Fruit fly (Drosophila melanogaster) whole organism, pupa: Measurements from ENCODE around the gene Rala.

ENCODE experiments used
- CG10348 ChIP-seq: fragments of 200-800 bp; sonication (Bioruptor generic); IDR thresholded peaks from 2 replicates; pipeline ENCODE4 v1.3.6; 2022; ENCODE audit warnings: missing biosample characterization, missing genetic modification characterization
- CG12605 ChIP-seq: fragments of 200-800 bp; sonication (Bioruptor generic); IDR thresholded peaks from 2 replicates; pipeline ENCODE4 v1.3.6; 2022; ENCODE audit warnings: missing biosample characterization, missing genetic modification characterization
- CG13204 ChIP-seq: fragments of 200-800 bp; sonication (Bioruptor generic); optimal IDR thresholded peaks from 2 replicates; lab custom pipeline; 2018; ENCODE audit warnings: missing biosample characterization, mild to moderate bottlenecking, missing genetic modification characterization, moderate library complexity
- CG14655 ChIP-seq: fragments of 200-800 bp; sonication (Bioruptor generic); optimal IDR thresholded peaks from 3 replicates; lab custom pipeline; 2017; ENCODE audit warnings: mild to moderate bottlenecking, missing biosample characterization, missing genetic modification reagents, missing genetic modification characterization
- CG15710 ChIP-seq: fragments of 200-800 bp; sonication (Bioruptor generic); optimal IDR thresholded peaks from 2 replicates; lab custom pipeline; 2018; ENCODE audit warnings: missing biosample characterization, mild to moderate bottlenecking, missing genetic modification characterization, moderate library complexity
- CG17806 ChIP-seq: fragments of 200-800 bp; sonication (Bioruptor generic); optimal IDR thresholded peaks from 2 replicates; lab custom pipeline; 2018; ENCODE audit warnings: missing biosample characterization, mild to moderate bottlenecking, missing genetic modification characterization, moderate library complexity
- CG32121 ChIP-seq: fragments of 200-800 bp; sonication (Bioruptor generic); IDR thresholded peaks from 2 replicates; pipeline ENCODE4 v1.3.6; 2022; ENCODE audit warnings: missing biosample characterization, missing genetic modification characterization
- CG34367 ChIP-seq: fragments of 200-800 bp; sonication (Bioruptor generic); optimal IDR thresholded peaks from 2 replicates; lab custom pipeline; 2018; ENCODE audit warnings: missing biosample characterization, mild to moderate bottlenecking, missing genetic modification characterization
- CG4496 ChIP-seq: fragments of 200-800 bp; sonication (Bioruptor generic); IDR thresholded peaks from 3 replicates; pipeline ENCODE4 v1.3.6; 2022; ENCODE audit warnings: missing biosample characterization, missing genetic modification characterization
- CG8159 ChIP-seq: fragments of 200-800 bp; sonication (Bioruptor generic); optimal IDR thresholded peaks from 3 replicates; lab custom pipeline; 2018; ENCODE audit warnings: missing biosample characterization, mild to moderate bottlenecking, missing genetic modification characterization, moderate library complexity
- CG8301 ChIP-seq: fragments of 200-800 bp; sonication (Bioruptor generic); optimal IDR thresholded peaks from 2 replicates; lab custom pipeline; 2018; ENCODE audit warnings: missing biosample characterization, mild to moderate bottlenecking, missing genetic modification characterization
- CG9948 ChIP-seq: fragments of 200-800 bp; sonication (Bioruptor generic); optimal IDR thresholded peaks from 2 replicates; lab custom pipeline; 2018; ENCODE audit warnings: missing biosample characterization, mild to moderate bottlenecking, missing genetic modification characterization, moderate library complexity
- D1 ChIP-seq: fragments of 200-800 bp; sonication (Bioruptor generic); optimal IDR thresholded peaks from 2 replicates; lab custom pipeline; 2018; ENCODE audit warnings: missing biosample characterization, mild to moderate bottlenecking, missing genetic modification characterization, moderate library complexity
- EcR ChIP-seq: fragments of 200-800 bp; sonication (Bioruptor generic); optimal IDR thresholded peaks from 3 replicates; lab custom pipeline; 2019; ENCODE audit warnings: missing biosample characterization, missing genetic modification characterization, mild to moderate bottlenecking, moderate library complexity, missing genetic modification reagents
- Ets98B ChIP-seq: fragments of 200-800 bp; sonication (Bioruptor generic); IDR thresholded peaks from 2 replicates; pipeline ENCODE4 v1.3.6; 2022; ENCODE audit warnings: missing biosample characterization, missing genetic modification characterization
- Pif1A ChIP-seq: fragments of 200-800 bp; sonication (Bioruptor generic); optimal IDR thresholded peaks from 3 replicates; lab custom pipeline; 2016; ENCODE audit warnings: missing biosample characterization, missing genetic modification characterization
- Pif1B ChIP-seq: fragments of 200-800 bp; sonication (Bioruptor generic); optimal IDR thresholded peaks from 3 replicates; lab custom pipeline; 2016; ENCODE audit warnings: missing biosample characterization, missing genetic modification characterization
- Snoo ChIP-seq: fragments of 200-800 bp; sonication (Bioruptor generic); optimal IDR thresholded peaks from 3 replicates; lab custom pipeline; 2017; ENCODE audit warnings: missing biosample characterization, mild to moderate bottlenecking, missing genetic modification characterization, inconsistent platforms
- fd96Ca ChIP-seq: fragments of 200-800 bp; sonication (Bioruptor generic); IDR thresholded peaks from 3 replicates; pipeline ENCODE4 v1.3.6; 2022; ENCODE audit warnings: missing biosample characterization, missing genetic modification characterization
- gl ChIP-seq: fragments of 200-800 bp; sonication (Bioruptor generic); optimal IDR thresholded peaks from 2 replicates; lab custom pipeline; 2018; ENCODE audit warnings: missing biosample characterization, mild to moderate bottlenecking, missing genetic modification characterization
- rn ChIP-seq: fragments of 200-800 bp; sonication (Bioruptor generic); IDR thresholded peaks from 2 replicates; pipeline ENCODE4 v1.3.6; 2022; ENCODE audit warnings: missing biosample characterization, missing genetic modification characterization

Gene Rala

DNA sequence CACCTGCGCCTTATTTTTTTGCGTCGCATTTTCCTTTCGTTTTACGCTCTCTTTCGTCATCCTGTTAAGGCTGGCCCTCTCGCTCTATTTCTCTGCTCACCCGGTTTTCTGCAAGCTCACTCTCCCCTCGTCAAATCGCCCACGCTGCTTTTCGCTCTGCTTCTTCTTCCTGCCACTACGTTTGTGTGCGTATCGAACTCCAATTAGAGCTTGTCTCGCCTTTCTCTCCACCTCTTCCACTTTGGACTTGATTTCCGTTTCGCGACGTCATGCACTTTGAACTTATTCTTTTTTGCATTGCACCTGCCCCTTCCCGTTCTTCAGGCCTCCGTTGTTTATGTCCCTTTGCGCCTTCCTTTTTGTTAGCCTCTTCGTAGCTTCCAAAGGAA, 33.9 kb downstream of the Rala start:
- TF ChIP-seq fd96Ca (GFP tag; lab: Robert Waterston, UW) (no peak), EcR (GFP tag; lab: Kevin White, UChicago) (peak; percentile 54)

DNA sequence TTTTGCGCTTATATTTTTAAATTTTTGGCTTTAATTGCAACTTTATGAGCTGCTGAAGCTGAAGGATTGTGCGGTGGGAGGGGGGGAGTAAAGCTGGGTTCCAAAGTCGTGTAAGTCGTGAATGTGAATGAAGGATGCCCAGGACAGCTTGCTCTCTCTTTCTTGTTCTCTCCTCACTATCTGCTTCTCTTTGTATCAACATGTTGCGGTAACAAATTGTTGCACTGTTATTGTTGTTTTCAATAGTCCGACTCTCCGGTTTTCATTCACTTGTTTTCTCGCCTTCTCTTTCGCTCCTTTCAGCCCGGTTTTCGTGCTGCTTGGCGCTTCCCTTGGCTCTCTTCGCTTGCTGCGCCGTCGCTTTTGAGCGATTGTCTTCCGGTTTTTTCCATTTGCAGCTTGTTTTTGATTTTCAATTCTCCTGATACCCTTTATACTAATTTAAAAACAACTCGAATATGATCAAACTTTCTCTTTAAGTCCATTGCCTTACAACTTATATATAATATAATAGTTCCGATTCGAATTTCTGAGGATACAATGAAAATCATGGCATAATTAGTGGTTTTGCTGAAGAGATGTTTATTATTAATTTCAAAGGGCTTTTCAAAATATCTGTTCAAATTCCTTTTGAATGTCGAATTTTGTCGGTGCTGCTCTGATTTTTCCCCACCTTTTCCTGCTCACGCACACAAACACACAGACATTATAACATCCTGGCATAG, 34.5 kb downstream of the Rala start:
- TF ChIP-seq Ets98B (no peak), EcR (GFP tag; lab: Kevin White, UChicago) (no peak), Pif1B (peak; percentile 82), fd96Ca (GFP tag; lab: Robert Waterston, UW) (0 out of 3 replicates have a peak, but pooled peaks have one; percentile 14), CG34367 (tag; lab: Kevin White, UChicago) (peak; percentile 74), CG15710 (peak; percentile 66), CG17806 (peak; percentile 71), rn (GFP tag; lab: Robert Waterston, UW) (0 out of 2 replicates have a peak, but pooled peaks have one; percentile 9), CG4496 (GFP tag; lab: Robert Waterston, UW) (no peak), CG9948 (tag; lab: Kevin White, UChicago) (peak; percentile 92), CG8301 (tag; lab: Kevin White, UChicago) (peak; percentile 62), Snoo (tag; lab: Kevin White, UChicago) (peak; percentile 68), CG32121 (GFP tag; lab: Robert Waterston, UW) (peak; percentile 37; the same call in 1 of the 2 replicates), CG8159 (tag; lab: Kevin White, UChicago) (peak; percentile 84), CG13204 (GFP tag; lab: Kevin White, UChicago) (no peak), CG14655 (GFP tag; lab: Kevin White, UChicago) (peak; percentile 81), CG12605 (GFP tag; lab: Robert Waterston, UW) (no peak), D1 (peak; percentile 64), Pif1A (GFP tag; lab: Kevin White, UChicago) (peak; percentile 65), CG10348 (no peak), gl (no peak)

DNA sequence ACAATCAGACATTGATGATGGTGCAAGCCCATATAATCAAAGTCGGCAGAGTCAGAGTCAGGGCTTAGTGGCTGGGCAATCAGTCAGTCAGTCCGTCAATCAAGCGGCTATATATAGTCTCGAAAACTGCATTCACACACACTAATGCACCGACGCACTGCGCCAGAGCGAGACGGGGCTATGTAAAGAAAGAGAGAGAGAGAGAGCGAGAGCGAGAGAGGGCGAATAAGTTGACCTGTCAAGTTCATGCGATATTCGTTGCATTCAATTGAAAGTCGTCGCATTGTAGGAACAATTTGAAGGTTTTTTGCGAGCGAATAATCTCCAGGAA, 37.0 kb downstream of the Rala start:
- no peak for TF ChIP-seq CG32121 (GFP tag; lab: Robert Waterston, UW)
- TF ChIP-seq EcR (GFP tag; lab: Kevin White, UChicago) = peak; percentile 78
- TF ChIP-seq, all 21 proteins: peak for 1

DNA sequence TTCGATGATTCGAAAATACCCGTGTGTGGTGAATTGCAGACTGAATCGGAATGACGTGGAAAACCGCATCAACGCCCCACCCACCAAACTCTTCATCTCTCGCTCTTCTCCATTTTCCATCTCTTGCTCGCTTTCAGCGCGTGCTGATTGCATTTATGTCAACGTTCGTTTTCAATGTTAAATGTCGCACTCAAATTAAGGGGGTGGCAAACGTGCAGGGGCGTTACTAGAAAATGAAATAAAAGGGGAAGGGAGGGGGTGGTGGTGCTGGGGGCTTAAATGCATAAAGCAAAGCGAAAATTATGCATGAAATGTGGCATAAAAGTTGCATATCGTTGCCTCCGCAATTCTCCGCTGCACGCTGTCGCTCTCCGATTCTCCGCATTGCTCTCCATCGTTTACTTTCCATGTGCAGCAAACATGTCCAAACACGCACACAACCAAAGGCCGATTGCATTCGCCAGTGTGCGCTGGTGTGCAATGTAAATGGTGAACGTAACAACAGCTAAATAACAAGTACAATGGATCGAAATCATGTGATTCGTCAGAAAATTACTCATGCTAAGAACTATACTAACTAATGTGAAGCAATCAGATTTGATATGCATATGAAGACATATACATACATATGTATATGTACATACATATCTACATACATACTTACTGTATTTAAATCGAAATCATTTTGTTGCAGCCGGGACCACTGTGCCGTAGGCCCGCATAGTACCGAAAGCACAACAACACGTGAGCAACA, 37.5 kb downstream of the Rala start:
- TF ChIP-seq Snoo (tag; lab: Kevin White, UChicago) (peak; percentile 89), rn (GFP tag; lab: Robert Waterston, UW) (peak; percentile 80), D1 (peak; percentile 82), CG15710 (peak; percentile 95), CG13204 (GFP tag; lab: Kevin White, UChicago) (peak; percentile 72), Pif1B (peak; percentile 95), CG17806 (peak; percentile 96), EcR (GFP tag; lab: Kevin White, UChicago) (peak; percentile 91), CG9948 (tag; lab: Kevin White, UChicago) (peak; percentile 96), CG14655 (GFP tag; lab: Kevin White, UChicago) (peak; percentile 95), gl (peak; percentile 92), fd96Ca (GFP tag; lab: Robert Waterston, UW) (peak; percentile 90), CG8301 (tag; lab: Kevin White, UChicago) (peak; percentile 95), Pif1A (GFP tag; lab: Kevin White, UChicago) (peak; percentile 95), CG10348 (peak; percentile 68), CG8159 (tag; lab: Kevin White, UChicago) (peak; percentile 96), CG32121 (GFP tag; lab: Robert Waterston, UW) (peak; percentile 89), Ets98B (peak; percentile 92), CG34367 (tag; lab: Kevin White, UChicago) (peak; percentile 97), CG4496 (GFP tag; lab: Robert Waterston, UW) (peak; percentile 95), CG12605 (GFP tag; lab: Robert Waterston, UW) (peak; percentile 94)

DNA sequence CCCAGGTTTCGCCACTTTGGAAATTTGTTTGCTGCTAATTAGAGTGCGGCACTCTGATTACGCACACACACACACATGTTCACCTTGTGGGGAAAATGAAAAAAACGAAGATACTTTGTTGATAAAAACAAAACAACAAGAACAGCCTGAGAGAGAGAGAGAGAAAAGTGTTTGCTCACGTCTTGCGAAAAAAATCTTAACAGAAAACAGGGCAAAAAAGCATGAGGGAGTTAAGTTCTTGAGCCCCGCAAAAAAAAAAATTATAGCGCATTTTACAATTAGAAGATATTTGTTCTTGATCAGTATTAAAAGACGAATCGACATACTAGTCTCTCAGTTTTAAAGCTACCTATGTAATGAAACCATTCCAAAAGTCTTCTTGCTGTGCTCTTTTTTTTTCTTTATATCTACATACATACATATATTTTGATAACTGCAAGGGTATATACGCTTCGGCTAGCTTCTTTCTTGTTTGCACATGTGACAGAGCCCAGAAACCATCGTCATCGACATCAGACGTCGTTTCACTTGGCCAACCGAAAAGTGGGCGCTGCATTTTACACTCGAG, 38.6 kb downstream of the Rala start:
- TF ChIP-seq CG32121 (GFP tag; lab: Robert Waterston, UW) (peak; percentile 58), fd96Ca (GFP tag; lab: Robert Waterston, UW) (peak; percentile 28; the same call in 1 of the 3 replicates), D1 (no peak), gl (no peak), Pif1A (GFP tag; lab: Kevin White, UChicago) (peak; percentile 74), CG4496 (GFP tag; lab: Robert Waterston, UW) (0 out of 3 replicates have a peak, but pooled peaks have one; percentile 51), CG13204 (GFP tag; lab: Kevin White, UChicago) (no peak), Pif1B (peak; percentile 23), rn (GFP tag; lab: Robert Waterston, UW) (no peak), Snoo (tag; lab: Kevin White, UChicago) (peak; percentile 66), CG12605 (GFP tag; lab: Robert Waterston, UW) (peak; percentile 72; the same call in 1 of the 2 replicates), CG9948 (tag; lab: Kevin White, UChicago) (peak; percentile 72), CG14655 (GFP tag; lab: Kevin White, UChicago) (peak; percentile 72), EcR (GFP tag; lab: Kevin White, UChicago) (no peak), CG10348 (no peak), CG8159 (tag; lab: Kevin White, UChicago) (peak; percentile 82), CG15710 (peak; percentile 77), CG17806 (peak; percentile 74), Ets98B (no peak; the same call in 1 of the 2 replicates), CG8301 (tag; lab: Kevin White, UChicago) (peak; percentile 47), CG34367 (tag; lab: Kevin White, UChicago) (peak; percentile 40)
- TF ChIP-seq, all 21 proteins: peak for 14
